Fruit fly (Drosophila melanogaster) whole organism, embryonic: ENCODE measurements around the gene CG2533.
A peak's percentile ranks its signal among the peaks of the same experiment; 100 is the strongest.

Experiments
- Atf-2 ChIP-seq: fragments of 200-800 bp; sonication (Bioruptor generic); optimal IDR thresholded peaks from 2 replicates; lab custom pipeline; 2016; ENCODE audit warnings: missing biosample characterization, missing genetic modification characterization
- CG10147 ChIP-seq: fragments of 200-800 bp; sonication (Bioruptor generic); optimal IDR thresholded peaks from 2 replicates; lab custom pipeline; 2019; ENCODE audit warnings: missing biosample characterization, mild to moderate bottlenecking, missing genetic modification characterization, moderate library complexity
- CG10274 ChIP-seq: fragments of 200-800 bp; sonication (Bioruptor generic); optimal IDR thresholded peaks from 3 replicates; lab custom pipeline; 2017; ENCODE audit warnings: missing biosample characterization, mild to moderate bottlenecking, missing genetic modification characterization
- CG10462 ChIP-seq: fragments of 200-800 bp; sonication (Bioruptor generic); optimal IDR thresholded peaks from 2 replicates; lab custom pipeline; 2016; ENCODE audit warnings: missing biosample characterization, missing genetic modification characterization
- CG11085 ChIP-seq: fragments of 200-800 bp; sonication (Bioruptor generic); IDR thresholded peaks from 2 replicates; pipeline ENCODE4 v1.3.6; 2022; ENCODE audit warnings: missing biosample characterization, missing genetic modification characterization
- CG11456 ChIP-seq: fragments of 200-800 bp; sonication (Bioruptor generic); IDR thresholded peaks from 3 replicates; pipeline ENCODE4 v1.3.6; 2022; ENCODE audit warnings: missing biosample characterization, missing genetic modification characterization
- CG12942 ChIP-seq: fragments of 200-800 bp; sonication (Bioruptor generic); optimal IDR thresholded peaks from 3 replicates; lab custom pipeline; 2016; ENCODE audit warnings: missing biosample characterization, missing genetic modification characterization
- CG14441 ChIP-seq: fragments of 200-800 bp; sonication (Bioruptor generic); IDR thresholded peaks from 2 replicates; pipeline ENCODE4 v1.3.6; 2022; ENCODE audit warnings: missing biosample characterization, missing genetic modification characterization
- CG14667 ChIP-seq: fragments of 200-800 bp; sonication (Bioruptor generic); IDR thresholded peaks from 2 replicates; pipeline ENCODE4 v1.3.6; 2022; ENCODE audit warnings: missing biosample characterization, missing genetic modification characterization
- CG14710 ChIP-seq: fragments of 200-800 bp; sonication (Bioruptor generic); optimal IDR thresholded peaks from 3 replicates; lab custom pipeline; 2019; ENCODE audit warnings: missing biosample characterization, mild to moderate bottlenecking, missing genetic modification characterization, moderate library complexity
- CG1792 ChIP-seq: fragments of 200-800 bp; sonication (Bioruptor generic); optimal IDR thresholded peaks from 2 replicates; lab custom pipeline; 2016; ENCODE audit warnings: missing biosample characterization, missing genetic modification characterization
- CG1832 ChIP-seq: fragments of 200-800 bp; sonication (Bioruptor generic); optimal IDR thresholded peaks from 2 replicates; lab custom pipeline; 2017; ENCODE audit warnings: missing biosample characterization, mild to moderate bottlenecking, missing genetic modification characterization, inconsistent platforms
- CG2678 ChIP-seq: fragments of 200-800 bp; sonication (Bioruptor generic); optimal IDR thresholded peaks from 3 replicates; lab custom pipeline; 2019; ENCODE audit warnings: missing biosample characterization, mild to moderate bottlenecking, missing genetic modification characterization, moderate library complexity
- CG3163 ChIP-seq: fragments of 200-800 bp; sonication (Bioruptor generic); optimal IDR thresholded peaks from 3 replicates; lab custom pipeline; 2016; ENCODE audit warnings: missing biosample characterization, missing genetic modification characterization
- CG4820 ChIP-seq: fragments of 200-800 bp; sonication (Bioruptor generic); optimal IDR thresholded peaks from 3 replicates; lab custom pipeline; 2016; ENCODE audit warnings: missing biosample characterization, missing genetic modification characterization
- CG6272 ChIP-seq: fragments of 200-800 bp; sonication (Bioruptor generic); IDR thresholded peaks from 2 replicates; pipeline ENCODE4 v1.3.6; 2022; ENCODE audit warnings: missing biosample characterization, missing genetic modification characterization
- CG6689 ChIP-seq: fragments of 200-800 bp; sonication (Bioruptor generic); IDR thresholded peaks from 2 replicates; pipeline ENCODE4 v1.3.6; 2022; ENCODE audit warnings: missing biosample characterization, missing genetic modification characterization
- CG7271 ChIP-seq: fragments of 200-800 bp; sonication (Bioruptor generic); optimal IDR thresholded peaks from 2 replicates; lab custom pipeline; 2018; ENCODE audit warnings: missing biosample characterization, mild to moderate bottlenecking, missing genetic modification characterization, moderate library complexity
- CG7745 ChIP-seq: fragments of 200-800 bp; sonication (Bioruptor generic); optimal IDR thresholded peaks from 2 replicates; lab custom pipeline; 2018; ENCODE audit warnings: missing biosample characterization, mild to moderate bottlenecking, missing genetic modification characterization, moderate library complexity
- CG8478 ChIP-seq: fragments of >200 bp; optimal IDR thresholded peaks from 2 replicates; lab custom pipeline; 2018
- Drgx ChIP-seq: fragments of 200-800 bp; sonication (Bioruptor generic); IDR thresholded peaks from 2 replicates; pipeline ENCODE4 v1.3.6; 2022; ENCODE audit warnings: missing biosample characterization, missing genetic modification characterization
- Fer2 ChIP-seq: fragments of 200-800 bp; sonication (Bioruptor generic); optimal IDR thresholded peaks from 2 replicates; lab custom pipeline; 2018; ENCODE audit warnings: missing biosample characterization, mild to moderate bottlenecking, missing genetic modification characterization, moderate library complexity
- Gug ChIP-seq: fragments of 200-800 bp; sonication (Bioruptor generic); IDR thresholded peaks from 4 replicates; pipeline ENCODE4 v1.3.6; 2022; ENCODE audit warnings: missing biosample characterization, missing genetic modification characterization
- HLH3B ChIP-seq: fragments of 200-800 bp; sonication (Bioruptor generic); IDR thresholded peaks from 2 replicates; pipeline ENCODE4 v1.3.6; 2022; ENCODE audit warnings: missing biosample characterization, missing genetic modification characterization
- Hr39 ChIP-seq: fragments of >200 bp; optimal IDR thresholded peaks from 2 replicates; lab custom pipeline; 2017
- Lpt ChIP-seq: fragments of >200 bp; optimal IDR thresholded peaks from 2 replicates; lab custom pipeline; 2018; ENCODE audit warnings: missing biosample characterization, missing genetic modification characterization
- Rfx ChIP-seq: fragments of 200-800 bp; sonication (Bioruptor generic); IDR thresholded peaks from 2 replicates; pipeline ENCODE4 v1.3.6; 2022; ENCODE audit warnings: missing biosample characterization, missing genetic modification characterization
- Spps ChIP-seq: fragments of 200-800 bp; sonication (Bioruptor generic); optimal IDR thresholded peaks from 2 replicates; lab custom pipeline; 2018; ENCODE audit warnings: missing biosample characterization, mild to moderate bottlenecking, missing genetic modification characterization
- Stat92E ChIP-seq, 3 experiments: fragments of >200 bp in 2 of 3; fragments of 200-800 bp in 1 of 3; sonication (Bioruptor generic) in 1 of 3; optimal IDR thresholded peaks; 2 replicates each; lab custom pipeline; 2017 to 2019; ENCODE audit warnings: missing biosample characterization in 3 of 3, missing genetic modification characterization in 3 of 3, mild to moderate bottlenecking in 1 of 3, moderate library complexity in 1 of 3
- Taf1 ChIP-seq: fragments of 200-800 bp; sonication (Bioruptor generic); IDR thresholded peaks from 2 replicates; pipeline ENCODE4 v1.3.6; 2022; ENCODE audit warnings: missing biosample characterization, missing genetic modification characterization
- ap ChIP-seq: fragments of 200-800 bp; sonication (Bioruptor generic); IDR thresholded peaks from 2 replicates; pipeline ENCODE4 v1.3.6; 2022; ENCODE audit warnings: missing biosample characterization, missing genetic modification characterization
- bsh ChIP-seq, 2 experiments: fragments of 200-800 bp; sonication (Bioruptor generic); optimal IDR thresholded peaks; 2 replicates each; lab custom pipeline; 2017 to 2018; ENCODE audit warnings: mild to moderate bottlenecking in 2 of 2, missing biosample characterization in 2 of 2, missing genetic modification characterization in 2 of 2, moderate library complexity in 1 of 2
- cad ChIP-seq: fragments of >200 bp; optimal IDR thresholded peaks from 2 replicates; lab custom pipeline; 2017; ENCODE audit warnings: missing biosample characterization, missing genetic modification characterization
- chif ChIP-seq, 2 experiments: fragments of 200-800 bp; sonication (Bioruptor generic); optimal IDR thresholded peaks; 3 replicates each; lab custom pipeline; 2016; ENCODE audit warnings: missing biosample characterization in 2 of 2, missing genetic modification characterization in 2 of 2
- exex ChIP-seq: fragments of 200-800 bp; sonication (Bioruptor generic); optimal IDR thresholded peaks from 4 replicates; lab custom pipeline; 2018; ENCODE audit warnings: missing biosample characterization, mild to moderate bottlenecking, missing genetic modification characterization, moderate library complexity
- fd102C ChIP-seq: fragments of 200-800 bp; sonication (Bioruptor generic); optimal IDR thresholded peaks from 2 replicates; lab custom pipeline; 2018; ENCODE audit warnings: missing biosample characterization, mild to moderate bottlenecking, missing genetic modification characterization, moderate library complexity
- hbn ChIP-seq: fragments of 200-800 bp; sonication (Bioruptor generic); IDR thresholded peaks from 2 replicates; pipeline ENCODE4 v1.3.6; 2022; ENCODE audit warnings: missing biosample characterization, missing genetic modification characterization; ENCODE audit not compliant: partially characterized antibody
- inv ChIP-seq: fragments of 200-800 bp; sonication (Bioruptor generic); IDR thresholded peaks from 2 replicates; pipeline ENCODE4 v1.3.6; 2022; ENCODE audit warnings: missing biosample characterization, missing genetic modification characterization; ENCODE audit not compliant: partially characterized antibody
- kni ChIP-seq: fragments of 200-800 bp; sonication (Bioruptor generic); optimal IDR thresholded peaks from 3 replicates; lab custom pipeline; 2017; ENCODE audit warnings: mild to moderate bottlenecking, missing biosample characterization, missing genetic modification reagents, missing genetic modification characterization
- luna ChIP-seq: fragments of 200-800 bp; sonication (Bioruptor generic); optimal IDR thresholded peaks from 2 replicates; lab custom pipeline; 2016; ENCODE audit warnings: missing biosample characterization, missing genetic modification characterization
- maf-S ChIP-seq: fragments of 200-800 bp; sonication (Bioruptor generic); optimal IDR thresholded peaks from 2 replicates; lab custom pipeline; 2016; ENCODE audit warnings: missing biosample characterization, missing genetic modification characterization
- nerfin-1 ChIP-seq: fragments of 200-800 bp; sonication (Bioruptor generic); optimal IDR thresholded peaks from 3 replicates; lab custom pipeline; 2019; ENCODE audit warnings: missing biosample characterization, mild to moderate bottlenecking, missing genetic modification characterization, moderate library complexity
- pb ChIP-seq: fragments of 200-800 bp; sonication (Bioruptor generic); optimal IDR thresholded peaks from 3 replicates; lab custom pipeline; 2016; ENCODE audit warnings: missing biosample characterization, missing genetic modification characterization
- shn ChIP-seq: fragments of 200-800 bp; sonication (Bioruptor generic); optimal IDR thresholded peaks from 3 replicates; lab custom pipeline; 2016; ENCODE audit warnings: missing biosample characterization, missing genetic modification characterization
- tgo ChIP-seq: fragments of 200-800 bp; sonication (Bioruptor generic); IDR thresholded peaks from 3 replicates; pipeline ENCODE4 v1.3.6; 2022; ENCODE audit warnings: missing biosample characterization, missing genetic modification characterization
- unpg ChIP-seq: fragments of 200-800 bp; sonication (Bioruptor generic); optimal IDR thresholded peaks from 3 replicates; lab custom pipeline; 2018; ENCODE audit warnings: missing biosample characterization, mild to moderate bottlenecking, missing genetic modification characterization, moderate library complexity
- vvl ChIP-seq: fragments of 200-800 bp; sonication (Bioruptor generic); IDR thresholded peaks from 2 replicates; pipeline ENCODE4 v1.3.6; 2022; ENCODE audit warnings: missing biosample characterization, missing genetic modification characterization
- yki ChIP-seq: fragments of >200 bp; optimal IDR thresholded peaks from 3 replicates; lab custom pipeline; 2018
- zen ChIP-seq: fragments of 200-800 bp; sonication (Bioruptor generic); optimal IDR thresholded peaks from 3 replicates; lab custom pipeline; 2018; ENCODE audit warnings: missing biosample characterization, mild to moderate bottlenecking, missing genetic modification characterization, moderate library complexity
- zen2 ChIP-seq: fragments of 200-800 bp; sonication (Bioruptor generic); IDR thresholded peaks from 3 replicates; pipeline ENCODE4 v1.3.6; 2022; ENCODE audit warnings: missing biosample characterization, missing genetic modification characterization; ENCODE audit not compliant: partially characterized antibody

Gene CG2533

dm6 chrX:11580200-11580840 is 23.7 kb downstream of the CG2533 start, which contains the start of gene nod (continued):
- peak; percentile 56 for TF ChIP-seq CG4820 (GFP tag; lab: Kevin White, UChicago)
- TF ChIP-seq Lpt (GFP tag; lab: Kevin White, UChicago): no peak
- peak; percentile 61 for TF ChIP-seq unpg
- no peak for TF ChIP-seq fd102C (GFP tag; lab: Kevin White, UChicago)
- peak; percentile 52 for TF ChIP-seq CG12942 (GFP tag; lab: Kevin White, UChicago)
- peak; percentile 71 for TF ChIP-seq CG14710 (tag; lab: Kevin White, UChicago)
- TF ChIP-seq chif (GFP tag; optimal IDR thresholded peaks at IDR 0.05; lab: Kevin White, UChicago): peak; percentile 21 to 52
- TF ChIP-seq cad (GFP tag; lab: Kevin White, UChicago): no peak
- TF ChIP-seq vvl (GFP tag; lab: Robert Waterston, UW): peak; percentile 57
- peak; percentile 67 for TF ChIP-seq shn (GFP tag; lab: Kevin White, UChicago)
- TF ChIP-seq CG10462 (GFP tag; lab: Kevin White, UChicago): peak; percentile 37
- peak; percentile 36 for TF ChIP-seq luna (GFP tag; lab: Kevin White, UChicago)
- no peak for TF ChIP-seq CG11085 (GFP tag; lab: Robert Waterston, UW)
- peak; percentile 13 for TF ChIP-seq Spps (tag; lab: Kevin White, UChicago)
- peak; percentile 62 for TF ChIP-seq CG14441 (GFP tag; lab: Robert Waterston, UW)
- peak; percentile 48; the same call in 1 of the 2 replicates for TF ChIP-seq CG6272
- TF ChIP-seq tgo (GFP tag; lab: Robert Waterston, UW): peak; percentile 52; the same call in 1 of the 3 replicates
- no peak for TF ChIP-seq CG14667 (GFP tag; lab: Robert Waterston, UW)
- peak; percentile 43 for TF ChIP-seq CG10147 (GFP tag; lab: Kevin White, UChicago)
- TF ChIP-seq pb (GFP tag; lab: Kevin White, UChicago): peak; percentile 55
- peak; percentile 47; the same call in 1 of the 2 replicates for TF ChIP-seq CG6689 (GFP tag; lab: Robert Waterston, UW)
- TF ChIP-seq CG10274 (GFP tag; lab: Kevin White, UChicago): no peak
- TF ChIP-seq CG7271 (tag; lab: Kevin White, UChicago): no peak
- peak; percentile 58 for TF ChIP-seq maf-S (GFP tag; lab: Kevin White, UChicago)
- no peak for TF ChIP-seq Stat92E (GFP tag; optimal IDR thresholded peaks at IDR 0.05; lab: Kevin White, UChicago)
- TF ChIP-seq bsh (GFP tag; optimal IDR thresholded peaks at IDR 0.05; lab: Kevin White, UChicago): peak in 1 of 2 experiments; percentile 57
- no peak for TF ChIP-seq yki (lab: Kevin White, UChicago)
- peak; percentile 35 for TF ChIP-seq kni (GFP tag; lab: Kevin White, UChicago)
- peak; percentile 61 for TF ChIP-seq CG2678 (tag; lab: Kevin White, UChicago)
- TF ChIP-seq Taf1: no peak
- TF ChIP-seq CG7745 (tag; lab: Kevin White, UChicago): no peak
- peak; percentile 65 for TF ChIP-seq exex
- peak; percentile 57 for TF ChIP-seq CG1832 (GFP tag; lab: Kevin White, UChicago)
- no peak for TF ChIP-seq Hr39 (lab: Kevin White, UChicago)
- no peak; the same call in 2 of the 3 replicates for TF ChIP-seq zen2 (GFP tag; lab: Robert Waterston, UW)
- TF ChIP-seq ap (GFP tag; lab: Robert Waterston, UW): peak; percentile 48
- TF ChIP-seq nerfin-1 (tag; lab: Kevin White, UChicago): peak; percentile 72
- TF ChIP-seq Rfx (GFP tag; lab: Robert Waterston, UW): peak; percentile 74
- TF ChIP-seq CG8478 (lab: Kevin White, UChicago): no peak
- peak; percentile 60 for TF ChIP-seq zen (tag; lab: Kevin White, UChicago)
- no peak for TF ChIP-seq Fer2 (tag; lab: Kevin White, UChicago)
- peak; percentile 51 for TF ChIP-seq CG3163
- TF ChIP-seq CG11456 (GFP tag; lab: Robert Waterston, UW): peak; percentile 77; the same call in 2 of the 3 replicates
- peak; percentile 69 for TF ChIP-seq Atf-2
- TF ChIP-seq Drgx: 0 out of 2 replicates have a peak, but pooled peaks have one; percentile 22
- peak; percentile 73 for TF ChIP-seq hbn (GFP tag; lab: Robert Waterston, UW)
- TF ChIP-seq CG1792: peak; percentile 7
- peak; percentile 36; the same call in 1 of the 4 replicates for TF ChIP-seq Gug (GFP tag; lab: Robert Waterston, UW)
- TF ChIP-seq inv: peak; percentile 50; the same call in 1 of the 2 replicates
- TF ChIP-seq HLH3B (GFP tag; lab: Robert Waterston, UW): peak; percentile 49; the same call in 1 of the 2 replicates
